Worm (Caenorhabditis elegans): ENCODE data around the gene alh-8.

DNA sequence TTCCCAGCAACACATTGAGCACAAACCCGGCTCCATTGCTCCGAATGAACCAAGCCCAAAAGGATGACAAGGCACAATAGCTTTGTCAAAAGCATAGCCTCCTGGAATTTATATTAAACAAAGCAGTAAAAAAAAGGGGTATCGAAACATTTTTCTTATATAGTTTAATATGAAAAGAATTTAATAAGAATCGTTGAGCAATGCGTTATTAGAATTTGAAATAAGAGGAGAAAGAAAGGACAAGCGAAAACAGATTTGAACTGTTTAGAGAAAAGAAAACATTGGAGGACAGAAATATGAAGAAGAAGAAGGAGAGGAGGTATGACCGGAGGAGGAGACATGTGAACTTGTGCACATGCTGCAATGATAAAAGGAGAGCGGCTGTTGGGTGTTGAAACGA lies 43.7 kb upstream of the alh-8 start, which contains the start of gene C47D12.5:
- TF ChIP-seq T22C8.4 (GFP tag; IDR thresholded peaks at IDR 0.05) (no peak), tab-1 (GFP tag; IDR thresholded peaks at IDR 0.05) (no peak), cog-1 (tag; optimal IDR thresholded peaks at IDR 0.05) (no peak), ref-1 (GFP tag; conservative IDR thresholded peaks at IDR 0.05) (no peak)
